Worm (Caenorhabditis elegans) whole organism, early embryonic: Measurements from ENCODE around the gene txt-13.

Experiments
- aly-1 ChIP-seq: sonication (generic microtip); optimal IDR thresholded peaks from 2 replicates; lab custom pipeline; 2016; ENCODE audit warnings: missing genetic modification characterization, missing compliant biosample characterization
- ama-1 ChIP-seq: fragments of 150-350 bp; optimal IDR thresholded peaks from 2 replicates; lab custom pipeline; 2014
- ceh-13 ChIP-seq: fragments of 200-800 bp; sonication (Bioruptor generic); optimal IDR thresholded peaks from 2 replicates; lab custom pipeline; 2018; ENCODE audit warnings: mild to moderate bottlenecking, missing genetic modification characterization, missing compliant biosample characterization
- flt-1 ChIP-seq: fragments of 200-800 bp; sonication (Bioruptor generic); IDR thresholded peaks from 2 replicates; pipeline ENCODE4 v1.3.6; 2022; ENCODE audit warnings: missing genetic modification characterization, missing compliant biosample characterization
- hmbx-1 ChIP-seq: sonication (generic microtip); optimal IDR thresholded peaks from 2 replicates; lab custom pipeline; 2016; ENCODE audit warnings: mild to moderate bottlenecking, missing genetic modification characterization, missing compliant biosample characterization
- hmg-4 ChIP-seq: fragments of 200-800 bp; sonication (Bioruptor generic); optimal IDR thresholded peaks from 2 replicates; lab custom pipeline; 2018; ENCODE audit warnings: mild to moderate bottlenecking, missing genetic modification characterization, missing compliant biosample characterization
- scrt-1 ChIP-seq: fragments of 200-800 bp; sonication (Bioruptor generic); IDR thresholded peaks from 2 replicates; pipeline ENCODE4 v1.3.6; 2022; ENCODE audit warnings: missing genetic modification characterization, missing compliant biosample characterization
- sea-1 ChIP-seq: fragments of 200-800 bp; sonication (Bioruptor generic); conservative IDR thresholded peaks from 2 replicates; pipeline ENCODE4 v1.3.6; 2022; ENCODE audit warnings: missing genetic modification characterization, missing compliant biosample characterization
- tbx-11 ChIP-seq: fragments of 200-800 bp; sonication (Bioruptor generic); IDR thresholded peaks from 2 replicates; pipeline ENCODE4 v1.3.6; 2022; ENCODE audit warnings: missing genetic modification characterization, missing compliant biosample characterization

ce11 chrII:10554972-10555371, 15.4 kb upstream of the txt-13 start, which contains the start of gene mnk-1:
- no peak for TF ChIP-seq ama-1
- no peak for TF ChIP-seq aly-1 (tag; lab: Kevin White, UChicago)
- TF ChIP-seq hmg-4 (GFP tag; lab: Kevin White, UChicago): no peak
- no peak for TF ChIP-seq sea-1 (GFP tag; lab: Robert Waterston, UW)
- no peak for TF ChIP-seq hmbx-1 (tag; lab: Kevin White, UChicago)
- TF ChIP-seq scrt-1 (GFP tag; lab: Robert Waterston, UW): no peak
- TF ChIP-seq flt-1 (GFP tag; lab: Robert Waterston, UW): no peak
- no peak for TF ChIP-seq tbx-11 (GFP tag; lab: Robert Waterston, UW)
- no peak for TF ChIP-seq ceh-13 (GFP tag; lab: Kevin White, UChicago)
